Fruit fly (Drosophila melanogaster): Measurements from ENCODE around the gene TMEM216.

Gene TMEM216

dm6 chr3R:8700660-8701059 lies 15.4 kb upstream of the TMEM216 start:
- TF ChIP-seq CG1620 (GFP tag; optimal IDR thresholded peaks at IDR 0.05) = no peak
- TF ChIP-seq Crg-1 (GFP tag; optimal IDR thresholded peaks at IDR 0.05) = no peak
- no peak for TF ChIP-seq CG12768 (GFP tag; optimal IDR thresholded peaks at IDR 0.05)
- TF ChIP-seq Clk (GFP tag; optimal IDR thresholded peaks at IDR 0.05) = no peak
- TF ChIP-seq CG33017 (tag; optimal IDR thresholded peaks at IDR 0.05) = no peak
- no peak for TF ChIP-seq cnc (optimal IDR thresholded peaks at IDR 0.05)
- no peak for TF ChIP-seq kay (GFP tag; ENCODE audit: borderline replicate concordance)
- TF ChIP-seq cic (GFP tag; optimal IDR thresholded peaks at IDR 0.05) = no peak
- no peak for TF ChIP-seq CG5204 (GFP tag; optimal IDR thresholded peaks at IDR 0.05)
- TF ChIP-seq Mnt (GFP tag; optimal IDR thresholded peaks at IDR 0.05) = no peak

- TF ChIP-seq Hr96 (GFP tag; optimal IDR thresholded peaks at IDR 0.05) (no peak), CG7045 (GFP tag; optimal IDR thresholded peaks at IDR 0.05) (no peak), Crg-1 (GFP tag; optimal IDR thresholded peaks at IDR 0.05) (no peak), CG7101 (tag; optimal IDR thresholded peaks at IDR 0.05) (no peak), tj (GFP tag; optimal IDR thresholded peaks at IDR 0.05) (no peak), CG5204 (GFP tag; optimal IDR thresholded peaks at IDR 0.05) (no peak), Clk (GFP tag; optimal IDR thresholded peaks at IDR 0.05) (no peak), cic (GFP tag; optimal IDR thresholded peaks at IDR 0.05) (no peak), kay (GFP tag; ENCODE audit: borderline replicate concordance) (no peak), toe (GFP tag; optimal IDR thresholded peaks at IDR 0.05) (no peak), cnc (optimal IDR thresholded peaks at IDR 0.05) (no peak)
Observed at dm6 chr3R:8701197-8701596, 14.8 kb upstream of the TMEM216 start.

dm6 chr3R:8704669-8705068 lies 11.4 kb upstream of the TMEM216 start:
- TF ChIP-seq Hr96 (GFP tag; optimal IDR thresholded peaks at IDR 0.05) = no peak
- TF ChIP-seq cnc (optimal IDR thresholded peaks at IDR 0.05) = no peak
- TF ChIP-seq Clk (GFP tag; optimal IDR thresholded peaks at IDR 0.05) = no peak
- TF ChIP-seq CG12768 (GFP tag; optimal IDR thresholded peaks at IDR 0.05) = no peak
- no peak for TF ChIP-seq CG7045 (GFP tag; optimal IDR thresholded peaks at IDR 0.05)
- TF ChIP-seq Crg-1 (GFP tag; optimal IDR thresholded peaks at IDR 0.05) = no peak
- TF ChIP-seq CG1620 (GFP tag; optimal IDR thresholded peaks at IDR 0.05) = no peak
- no peak for TF ChIP-seq CG5204 (GFP tag; optimal IDR thresholded peaks at IDR 0.05)
- TF ChIP-seq bab1 (GFP tag; optimal IDR thresholded peaks at IDR 0.05) = no peak
- TF ChIP-seq cic (GFP tag; optimal IDR thresholded peaks at IDR 0.05) = no peak

- TF ChIP-seq CG5204 (GFP tag; optimal IDR thresholded peaks at IDR 0.05) (no peak), CG11617 (GFP tag; optimal IDR thresholded peaks at IDR 0.05) (no peak), kay (GFP tag; ENCODE audit: borderline replicate concordance) (no peak), cnc (optimal IDR thresholded peaks at IDR 0.05) (no peak), CG7045 (GFP tag; optimal IDR thresholded peaks at IDR 0.05) (no peak), toe (GFP tag; optimal IDR thresholded peaks at IDR 0.05) (no peak), pad (GFP tag; optimal IDR thresholded peaks at IDR 0.05) (no peak)
Observed at dm6 chr3R:8705323-8706097, 10.5 kb upstream of the TMEM216 start.

- TF ChIP-seq CG7045 (GFP tag; optimal IDR thresholded peaks at IDR 0.05) = no peak
- TF ChIP-seq CG12768 (GFP tag; optimal IDR thresholded peaks at IDR 0.05) = no peak
- TF ChIP-seq tj (GFP tag; optimal IDR thresholded peaks at IDR 0.05) = no peak
- no peak for TF ChIP-seq CG1620 (GFP tag; optimal IDR thresholded peaks at IDR 0.05)
- TF ChIP-seq pad (GFP tag; optimal IDR thresholded peaks at IDR 0.05) = no peak
- TF ChIP-seq bab1 (GFP tag; optimal IDR thresholded peaks at IDR 0.05) = no peak
- TF ChIP-seq kay (GFP tag; ENCODE audit: borderline replicate concordance) = no peak
- TF ChIP-seq Mnt (GFP tag; optimal IDR thresholded peaks at IDR 0.05) = no peak
- no peak for TF ChIP-seq CG33017 (tag; optimal IDR thresholded peaks at IDR 0.05)
- no peak for TF ChIP-seq cnc (optimal IDR thresholded peaks at IDR 0.05)
Observed at dm6 chr3R:8707166-8707565, 8.9 kb upstream of the TMEM216 start.

- TF ChIP-seq CG1620 (GFP tag; optimal IDR thresholded peaks at IDR 0.05) = no peak
- TF ChIP-seq CG11617 (GFP tag; optimal IDR thresholded peaks at IDR 0.05) = no peak
- TF ChIP-seq ovo (GFP tag; optimal IDR thresholded peaks at IDR 0.05) = peak; percentile 11
- TF ChIP-seq tj (GFP tag; optimal IDR thresholded peaks at IDR 0.05) = no peak
- peak; percentile 87 for TF ChIP-seq Mnt (GFP tag; optimal IDR thresholded peaks at IDR 0.05)
- no peak for TF ChIP-seq CG14711 (tag; optimal IDR thresholded peaks at IDR 0.05)
- no peak for TF ChIP-seq kay (GFP tag; ENCODE audit: borderline replicate concordance)
- TF ChIP-seq cic (GFP tag; optimal IDR thresholded peaks at IDR 0.05) = peak; percentile 76
- TF ChIP-seq CG12768 (GFP tag; optimal IDR thresholded peaks at IDR 0.05) = peak; percentile 21
- no peak for TF ChIP-seq cnc (optimal IDR thresholded peaks at IDR 0.05)
- TF ChIP-seq toe (GFP tag; optimal IDR thresholded peaks at IDR 0.05) = no peak
- TF ChIP-seq Clk (GFP tag; optimal IDR thresholded peaks at IDR 0.05) = peak; percentile 30
- TF ChIP-seq CG5204 (GFP tag; optimal IDR thresholded peaks at IDR 0.05) = peak; percentile 1
- no peak for TF ChIP-seq CG7045 (GFP tag; optimal IDR thresholded peaks at IDR 0.05)
- no peak for TF ChIP-seq pad (GFP tag; optimal IDR thresholded peaks at IDR 0.05)
- TF ChIP-seq Hr96 (GFP tag; optimal IDR thresholded peaks at IDR 0.05) = peak; percentile 83
- TF ChIP-seq CG7101 (tag; optimal IDR thresholded peaks at IDR 0.05) = peak; percentile 60
- peak; percentile 25 for TF ChIP-seq bab1 (GFP tag; optimal IDR thresholded peaks at IDR 0.05)
- no peak for TF ChIP-seq Crg-1 (GFP tag; optimal IDR thresholded peaks at IDR 0.05)
- TF ChIP-seq CG33017 (tag; optimal IDR thresholded peaks at IDR 0.05) = no peak
Observed at dm6 chr3R:8711890-8712449, 4.1 kb upstream of the TMEM216 start.

All from whole organism, adult.